Worm (Caenorhabditis elegans) whole organism, late embryonic: ENCODE data around the gene C30F2.2.

Source experiments
- F13H6.1 ChIP-seq: sonication (generic microtip); optimal IDR thresholded peaks from 2 replicates; lab custom pipeline; 2016; ENCODE audit warnings: missing genetic modification characterization, missing compliant biosample characterization
- ama-1 ChIP-seq: fragments of 150-350 bp; optimal IDR thresholded peaks from 2 replicates; lab custom pipeline; 2014
- dmd-4 ChIP-seq: sonication (generic microtip); optimal IDR thresholded peaks from 2 replicates; lab custom pipeline; 2016; ENCODE audit warnings: borderline replicate concordance, missing genetic modification characterization, missing compliant biosample characterization
- elt-2 ChIP-seq: sonication (generic microtip); optimal IDR thresholded peaks from 2 replicates; lab custom pipeline; 2016; ENCODE audit warnings: missing genetic modification reagents, missing genetic modification characterization, missing compliant biosample characterization
- madf-2 ChIP-seq: sonication (generic microtip); optimal IDR thresholded peaks from 2 replicates; lab custom pipeline; 2017; ENCODE audit warnings: missing genetic modification characterization, missing compliant biosample characterization
- nhr-232 ChIP-seq: sonication (generic microtip); optimal IDR thresholded peaks from 2 replicates; lab custom pipeline; 2016; ENCODE audit warnings: missing genetic modification characterization, missing compliant biosample characterization
- pha-4 ChIP-seq: fragments of 150-350 bp; optimal IDR thresholded peaks from 2 replicates; lab custom pipeline; 2018; ENCODE audit warnings: missing biosample characterization, missing genetic modification reagents, missing genetic modification characterization
- pqm-1 ChIP-seq: sonication (generic microtip); optimal IDR thresholded peaks from 2 replicates; lab custom pipeline; 2016; ENCODE audit warnings: missing genetic modification characterization, missing compliant biosample characterization
- pros-1 ChIP-seq: fragments of 150-350 bp; optimal IDR thresholded peaks from 2 replicates; lab custom pipeline; 2014; ENCODE audit warnings: missing biosample characterization, missing genetic modification reagents, missing genetic modification characterization
- sox-4 ChIP-seq: sonication (generic microtip); optimal IDR thresholded peaks from 2 replicates; lab custom pipeline; 2017; ENCODE audit warnings: mild to moderate bottlenecking, missing genetic modification characterization, inconsistent platforms, missing compliant biosample characterization
- unc-86 ChIP-seq: sonication (generic microtip); optimal IDR thresholded peaks from 2 replicates; lab custom pipeline; 2016; ENCODE audit warnings: missing genetic modification characterization, missing compliant biosample characterization
- ztf-16 ChIP-seq: sonication (generic microtip); optimal IDR thresholded peaks from 2 replicates; lab custom pipeline; 2017; ENCODE audit warnings: missing genetic modification characterization, missing compliant biosample characterization

DNA sequence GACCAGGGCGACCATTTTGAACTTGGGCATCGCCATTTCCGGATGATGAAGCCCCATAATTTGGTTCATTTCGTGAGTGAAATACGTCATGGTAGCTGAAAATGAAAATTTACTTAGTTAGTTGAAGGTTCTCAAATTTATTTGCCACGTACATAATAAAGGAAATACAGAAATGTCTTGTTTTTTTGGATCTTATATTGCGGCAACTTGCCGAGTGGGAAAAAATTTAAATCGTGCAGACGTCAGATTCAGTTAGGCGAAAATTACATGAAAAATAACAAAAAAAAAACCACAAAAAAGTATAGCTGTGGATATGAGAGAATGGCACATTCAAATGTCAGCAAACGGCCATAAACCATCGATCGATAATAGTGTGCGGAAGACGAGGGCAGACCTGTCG lies 26.2 kb downstream of the C30F2.2 start, which contains the start of gene T27A8.2:
- TF ChIP-seq pha-4 (tag; lab: Kevin White, UChicago) (no peak), unc-86 (tag; lab: Kevin White, UChicago) (no peak), madf-2 (no peak), pros-1 (tag; lab: Kevin White, UChicago) (no peak), nhr-232 (no peak), ztf-16 (tag; lab: Kevin White, UChicago) (no peak), dmd-4 (tag; lab: Kevin White, UChicago) (no peak), sox-4 (tag; lab: Kevin White, UChicago) (no peak), pqm-1 (tag; lab: Kevin White, UChicago) (no peak), F13H6.1 (tag; lab: Kevin White, UChicago) (no peak), ama-1 (lab: Kevin White, UChicago) (no peak), elt-2 (tag; lab: Kevin White, UChicago) (no peak)
